Fruit fly (Drosophila melanogaster): ENCODE measurements around the gene Had1.

Had1 gene

dm6 chrX:16333434-16334141 is 25.1 kb upstream of the Had1 start, which contains the start of the genes CG9921 and Dsp1 (continued):
- TF ChIP-seq sim (GFP tag; IDR thresholded peaks at IDR 0.05) (no peak), CG17359 (tag; optimal IDR thresholded peaks at IDR 0.05) (peak; percentile 9), so (GFP tag; IDR thresholded peaks at IDR 0.05) (peak; percentile 15; the same call in 1 of the 3 replicates), bbx (GFP tag; IDR thresholded peaks at IDR 0.05; ENCODE audit: partially characterized antibody) (peak; percentile 56; the same call in 1 of the 2 replicates), CG1024 (GFP tag; IDR thresholded peaks at IDR 0.05) (0 out of 2 replicates have a peak, but pooled peaks have one; percentile 6), CG11398 (GFP tag; optimal IDR thresholded peaks at IDR 0.05) (no peak), CG34224 (GFP tag; IDR thresholded peaks at IDR 0.05; ENCODE audit: partially characterized antibody) (0 out of 3 replicates have a peak, but pooled peaks have one; percentile 47), lilli (GFP tag; optimal IDR thresholded peaks at IDR 0.05) (peak; percentile 14), chinmo (GFP tag; IDR thresholded peaks at IDR 0.05; ENCODE audit: partially characterized antibody) (peak; percentile 95), sc (optimal IDR thresholded peaks at IDR 0.05) (no peak), sc (GFP tag; optimal IDR thresholded peaks at IDR 0.05) (no peak), nerfin-2 (GFP tag; IDR thresholded peaks at IDR 0.05; ENCODE audit: partially characterized antibody) (no peak), Scr (GFP tag; IDR thresholded peaks at IDR 0.05; ENCODE audit: partially characterized antibody) (peak; percentile 33; the same call in 1 of the 2 replicates), Ets97D (GFP tag; optimal IDR thresholded peaks at IDR 0.05) (no peak), rib (GFP tag; IDR thresholded peaks at IDR 0.05) (peak; percentile 72), wdn (GFP tag; IDR thresholded peaks at IDR 0.05) (peak; percentile 26; the same call in 1 of the 2 replicates), corto (GFP tag; optimal IDR thresholded peaks at IDR 0.05) (peak; percentile 23), CrebB (tag; optimal IDR thresholded peaks at IDR 0.05) (peak; percentile 38), CG8924 (tag; optimal IDR thresholded peaks at IDR 0.05) (peak; percentile 45), CG9932 (GFP tag; IDR thresholded peaks at IDR 0.05) (peak; percentile 42), CG1603 (tag; optimal IDR thresholded peaks at IDR 0.05) (peak; percentile 5), CG8290 (GFP tag; optimal IDR thresholded peaks at IDR 0.05) (no peak), CG8290 (tag; optimal IDR thresholded peaks at IDR 0.05) (peak in 1 of 2 experiments; percentile 76), CG13296 (GFP tag; optimal IDR thresholded peaks at IDR 0.05) (peak; percentile 29), NFAT (GFP tag; IDR thresholded peaks at IDR 0.05) (0 out of 2 replicates have a peak, but pooled peaks have one; percentile 23), jigr1 (GFP tag; IDR thresholded peaks at IDR 0.05) (no peak), Asciz (GFP tag; optimal IDR thresholded peaks at IDR 0.05) (peak; percentile 18), inv (GFP tag; IDR thresholded peaks at IDR 0.05; ENCODE audit: partially characterized antibody) (no peak), Hmr (GFP tag; optimal IDR thresholded peaks at IDR 0.05) (peak; percentile 31), CG6689 (GFP tag; IDR thresholded peaks at IDR 0.05) (peak; percentile 17; the same call in 1 of the 2 replicates), amos (GFP tag; IDR thresholded peaks at IDR 0.05; ENCODE audit: partially characterized antibody) (peak; percentile 17; the same call in 1 of the 2 replicates), Neu2 (GFP tag; optimal IDR thresholded peaks at IDR 0.05; ENCODE audit: borderline replicate concordance) (no peak), CG15514 (GFP tag; optimal IDR thresholded peaks at IDR 0.05) (peak; percentile 72), prd (optimal IDR thresholded peaks at IDR 0.05) (no peak), prd (GFP tag; IDR thresholded peaks at IDR 0.05) (0 out of 3 replicates have a peak, but pooled peaks have one; percentile 10), CG13624 (GFP tag; optimal IDR thresholded peaks at IDR 0.05) (peak; percentile 33), pfk (GFP tag; optimal IDR thresholded peaks at IDR 0.05) (peak; percentile 63), CG3281 (GFP tag; optimal IDR thresholded peaks at IDR 0.05) (peak; percentile 13), CG10543 (GFP tag; optimal IDR thresholded peaks at IDR 0.05) (peak; percentile 49), HmgZ (tag; optimal IDR thresholded peaks at IDR 0.05) (peak; percentile 65), Trl (optimal IDR thresholded peaks at IDR 0.05) (peak; percentile 97), Trl (GFP tag; optimal IDR thresholded peaks at IDR 0.05) (no peak), CG13287 (GFP tag; IDR thresholded peaks at IDR 0.05; ENCODE audit: partially characterized antibody) (peak; percentile 11; the same call in 1 of the 2 replicates), yki (optimal IDR thresholded peaks at IDR 0.05) (peak; percentile 90), Deaf1 (tag; optimal IDR thresholded peaks at IDR 0.05) (peak; percentile 66), Dbx (GFP tag; IDR thresholded peaks at IDR 0.05) (peak; percentile 45; the same call in 1 of the 3 replicates), cad (GFP tag; optimal IDR thresholded peaks at IDR 0.05) (peak; percentile 27), CG13894 (tag; optimal IDR thresholded peaks at IDR 0.05) (peak; percentile 2), CG30020 (tag; optimal IDR thresholded peaks at IDR 0.05) (peak; percentile 22)

Measured in whole organism, embryonic.